Worm (Caenorhabditis elegans): ENCODE data around the gene srh-177.

The srh-177 gene

DNA sequence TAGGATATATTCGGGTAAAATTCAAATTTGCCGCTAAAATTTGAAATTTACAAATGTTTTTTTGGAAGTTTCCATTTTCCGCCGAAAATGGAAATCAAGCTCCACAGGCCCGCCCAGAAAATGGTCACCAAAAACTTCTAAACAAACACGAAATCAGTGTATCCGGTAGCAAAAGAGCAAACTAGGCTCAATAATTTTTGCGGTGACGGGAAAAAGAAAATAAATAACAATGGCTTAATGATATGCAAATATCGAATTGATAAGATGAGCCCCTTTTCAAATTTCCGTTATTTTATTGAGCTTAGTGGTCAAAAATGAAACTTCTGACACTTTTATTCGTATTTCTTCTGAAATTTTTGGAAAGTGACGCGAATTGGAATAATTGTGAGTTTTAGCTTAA is 24.2 kb downstream of the srh-177 start, which contains the start of gene Y38H6A.3:
Gene Y38H6A.3 (plus strand): TSS at position 301 of the 400 bp plus-strand sequence.
- TF ChIP-seq ref-2 (tag; optimal IDR thresholded peaks at IDR 0.05) (no peak), T23F11.4 (GFP tag; optimal IDR thresholded peaks at IDR 0.05) (no peak), nfya-1 (tag; optimal IDR thresholded peaks at IDR 0.05) (no peak), ets-4 (tag; optimal IDR thresholded peaks at IDR 0.05) (no peak), unc-55 (GFP tag; optimal IDR thresholded peaks at IDR 0.05) (no peak), lim-6 (tag; optimal IDR thresholded peaks at IDR 0.05) (no peak), unc-42 (tag; optimal IDR thresholded peaks at IDR 0.05) (no peak), zip-5 (tag; optimal IDR thresholded peaks at IDR 0.05) (no peak), ceh-34 (tag; optimal IDR thresholded peaks at IDR 0.05) (no peak), hlh-30 (tag; optimal IDR thresholded peaks at IDR 0.05; ENCODE audit: insufficient read depth) (no peak), ceh-48 (tag; optimal IDR thresholded peaks at IDR 0.05) (no peak), che-1 (tag; optimal IDR thresholded peaks at IDR 0.05) (no peak), nhr-232 (tag; optimal IDR thresholded peaks at IDR 0.05) (no peak), fkh-6 (tag; optimal IDR thresholded peaks at IDR 0.05) (no peak), pax-1 (tag; optimal IDR thresholded peaks at IDR 0.05) (no peak), hlh-8 (tag; optimal IDR thresholded peaks at IDR 0.05) (no peak), ceh-19 (GFP tag; optimal IDR thresholded peaks at IDR 0.05) (no peak), ceh-18 (tag; optimal IDR thresholded peaks at IDR 0.05) (no peak), syd-9 (tag; optimal IDR thresholded peaks at IDR 0.05) (no peak)

ce11 chrV:20338870-20339269 is 30.2 kb downstream of the srh-177 start:
- TF ChIP-seq npax-4 (tag; optimal IDR thresholded peaks at IDR 0.05) (no peak), unc-86 (tag; optimal IDR thresholded peaks at IDR 0.05) (no peak), dve-1 (tag; optimal IDR thresholded peaks at IDR 0.05) (no peak), hlh-30 (tag; optimal IDR thresholded peaks at IDR 0.05; ENCODE audit: insufficient read depth) (no peak), ceh-45 (GFP tag; IDR thresholded peaks at IDR 0.05) (no peak), unc-42 (tag; optimal IDR thresholded peaks at IDR 0.05) (peak; percentile 45)

DNA sequence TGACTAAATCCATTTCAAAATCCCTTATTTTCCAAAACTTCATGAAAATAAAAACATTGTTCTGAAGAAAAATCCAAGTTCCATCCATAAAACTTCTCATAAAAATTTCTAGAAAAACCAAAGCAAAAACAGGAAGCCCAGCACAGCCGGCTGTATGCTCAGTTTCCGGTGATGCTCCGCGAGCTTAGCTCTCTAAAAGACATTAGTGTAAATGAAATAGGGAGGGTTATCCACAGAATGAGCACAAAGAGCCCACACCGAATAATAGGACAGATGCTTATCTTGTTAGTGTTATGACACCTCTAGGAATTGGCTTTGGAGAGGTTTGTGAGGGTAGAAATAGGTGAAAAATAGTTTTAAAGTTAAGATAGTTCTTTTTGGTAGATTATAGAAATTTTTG is 31.0 kb downstream of the srh-177 start:
- no peak for TF ChIP-seq dve-1 (tag; optimal IDR thresholded peaks at IDR 0.05)
- TF ChIP-seq lin-11 (tag; optimal IDR thresholded peaks at IDR 0.05), result no peak
- peak; percentile 38 for TF ChIP-seq unc-42 (tag; optimal IDR thresholded peaks at IDR 0.05)
- TF ChIP-seq ztf-16 (tag; optimal IDR thresholded peaks at IDR 0.05), result no peak

DNA sequence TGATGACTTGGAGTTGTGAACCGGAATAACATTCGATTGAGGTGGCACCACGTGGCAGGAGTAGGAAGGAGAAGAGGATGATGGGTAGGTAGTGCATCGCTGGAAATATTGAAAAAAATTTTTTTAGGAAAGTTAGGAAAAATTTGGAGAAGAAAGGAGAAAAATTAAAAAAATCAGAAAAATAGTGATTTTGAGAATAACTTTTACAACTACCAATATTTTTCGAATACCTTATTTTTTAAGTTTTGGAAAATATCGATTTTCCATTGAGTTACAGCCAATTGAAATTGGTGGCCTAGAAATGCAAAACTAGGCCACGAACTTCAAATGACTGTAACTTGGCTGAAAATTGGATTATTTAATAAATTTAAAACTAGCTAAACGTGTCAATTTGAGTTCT is 33.8 kb downstream of the srh-177 start, which contains the start of gene Y38H6A.5:
Gene Y38H6A.5 (minus strand): TSS at position 101 of the 400 bp plus-strand sequence.
- no peak for TF ChIP-seq ceh-14 (tag; optimal IDR thresholded peaks at IDR 0.05)
- TF ChIP-seq ceh-19 (GFP tag; optimal IDR thresholded peaks at IDR 0.05), result no peak
- no peak for TF ChIP-seq pha-4 (tag; optimal IDR thresholded peaks at IDR 0.05)
- no peak for TF ChIP-seq ceh-6 (GFP tag; optimal IDR thresholded peaks at IDR 0.05)
- no peak for TF ChIP-seq zip-5 (tag; optimal IDR thresholded peaks at IDR 0.05)
- no peak for TF ChIP-seq tbx-2 (tag; optimal IDR thresholded peaks at IDR 0.05)

ce11 chrV:20325417-20325816 is 43.6 kb downstream of the srh-177 start, which contains the start of gene Y38H6A.1:
Gene Y38H6A.1 (plus strand): TSS chrV:20325717.
- TF ChIP-seq ceh-6 (GFP tag; optimal IDR thresholded peaks at IDR 0.05), result no peak
- TF ChIP-seq unc-3 (GFP tag; conservative IDR thresholded peaks at IDR 0.05), result no peak
- TF ChIP-seq unc-3 (tag; optimal IDR thresholded peaks at IDR 0.05), result no peak
- no peak for TF ChIP-seq C38D4.7 (GFP tag; optimal IDR thresholded peaks at IDR 0.05)
- no peak for TF ChIP-seq elt-4 (tag; optimal IDR thresholded peaks at IDR 0.05)
- TF ChIP-seq zip-5 (tag; optimal IDR thresholded peaks at IDR 0.05), result no peak
- TF ChIP-seq hlh-8 (tag; optimal IDR thresholded peaks at IDR 0.05), result no peak
- TF ChIP-seq sdc-2 (tag; optimal IDR thresholded peaks at IDR 0.05), result no peak
- no peak for TF ChIP-seq tbx-7 (tag; optimal IDR thresholded peaks at IDR 0.05)
- TF ChIP-seq hlh-30 (tag; optimal IDR thresholded peaks at IDR 0.05; ENCODE audit: insufficient read depth), result no peak
- no peak for TF ChIP-seq pag-3 (tag; optimal IDR thresholded peaks at IDR 0.05; ENCODE audit: borderline replicate concordance)
- TF ChIP-seq ceh-48 (tag; optimal IDR thresholded peaks at IDR 0.05), result no peak
- TF ChIP-seq mec-3 (tag; optimal IDR thresholded peaks at IDR 0.05; ENCODE audit: borderline replicate concordance), result no peak
- TF ChIP-seq nhr-11 (tag; optimal IDR thresholded peaks at IDR 0.05), result no peak
- TF ChIP-seq unc-42 (tag; optimal IDR thresholded peaks at IDR 0.05), result no peak
